Fruit fly (Drosophila melanogaster) whole organism: ENCODE data around the gene Nepl3.

Experiments
- CG8478 ChIP-seq: fragments of >200 bp; optimal IDR thresholded peaks from 2 replicates; lab custom pipeline; 2018; ENCODE audit warnings: inconsistent platforms
- Dll ChIP-seq: fragments of >200 bp; optimal IDR thresholded peaks from 2 replicates; lab custom pipeline; 2017
- EcR ChIP-seq, 2 experiments: fragments of >200 bp; optimal IDR thresholded peaks; 2 replicates each; lab custom pipeline; 2017; ENCODE audit warnings: missing biosample characterization in 2 of 2, missing genetic modification characterization in 2 of 2, missing genetic modification reagents in 2 of 2
- pan ChIP-seq: fragments of >200 bp; optimal IDR thresholded peaks from 2 replicates; lab custom pipeline; 2017
- psq ChIP-seq: fragments of >200 bp; optimal IDR thresholded peaks from 2 replicates; lab custom pipeline; 2017
- usp ChIP-seq: fragments of >200 bp; optimal IDR thresholded peaks from 2 replicates; lab custom pipeline; 2017; ENCODE audit warnings: missing biosample characterization, missing genetic modification characterization, mixed read lengths

The Nepl3 gene

dm6 chr2L:5089642-5090041, 31.6 kb upstream of the Nepl3 start:
- no peak for TF ChIP-seq EcR (GFP tag; optimal IDR thresholded peaks at IDR 0.05; lab: Kevin White, UChicago)
- TF ChIP-seq pan = no peak
- no peak for TF ChIP-seq psq (lab: Kevin White, UChicago)
- no peak for TF ChIP-seq usp (GFP tag; lab: Kevin White, UChicago)
- TF ChIP-seq CG8478 (lab: Kevin White, UChicago) = no peak
- no peak for TF ChIP-seq Dll

- TF ChIP-seq CG8478 (lab: Kevin White, UChicago) (no peak), EcR (GFP tag; optimal IDR thresholded peaks at IDR 0.05; lab: Kevin White, UChicago) (no peak), pan (no peak), psq (lab: Kevin White, UChicago) (no peak), usp (GFP tag; lab: Kevin White, UChicago) (no peak), Dll (no peak)
Measured at dm6 chr2L:5088649-5089270, 30.7 kb upstream of the Nepl3 start.

- no peak for TF ChIP-seq Dll
- TF ChIP-seq usp (GFP tag; lab: Kevin White, UChicago) = no peak
Measured at dm6 chr2L:5086905-5087522, 29.0 kb upstream of the Nepl3 start.

- no peak for TF ChIP-seq pan
Measured at dm6 chr2L:5085561-5085960, 27.5 kb upstream of the Nepl3 start.

- TF ChIP-seq EcR (GFP tag; optimal IDR thresholded peaks at IDR 0.05; lab: Kevin White, UChicago) (peak in 1 of 2 experiments; percentile 18), psq (lab: Kevin White, UChicago) (no peak)
Measured at dm6 chr2L:5084586-5085257, 26.7 kb upstream of the Nepl3 start.

dm6 chr2L:5080225-5080867, 22.3 kb upstream of the Nepl3 start:
- TF ChIP-seq psq (lab: Kevin White, UChicago) (no peak), Dll (no peak), CG8478 (lab: Kevin White, UChicago) (no peak), EcR (GFP tag; optimal IDR thresholded peaks at IDR 0.05; lab: Kevin White, UChicago) (no peak), pan (no peak), usp (GFP tag; lab: Kevin White, UChicago) (no peak)

- TF ChIP-seq CG8478 (lab: Kevin White, UChicago) = no peak
- no peak for TF ChIP-seq pan
- TF ChIP-seq usp (GFP tag; lab: Kevin White, UChicago) = no peak
- TF ChIP-seq EcR (GFP tag; optimal IDR thresholded peaks at IDR 0.05; lab: Kevin White, UChicago) = no peak
- TF ChIP-seq psq (lab: Kevin White, UChicago) = no peak
- TF ChIP-seq Dll = no peak
Measured at dm6 chr2L:5079200-5079599, 21.2 kb upstream of the Nepl3 start.

dm6 chr2L:5072357-5072756, 14.3 kb upstream of the Nepl3 start:
- TF ChIP-seq usp (GFP tag; lab: Kevin White, UChicago) (no peak), EcR (GFP tag; optimal IDR thresholded peaks at IDR 0.05; lab: Kevin White, UChicago) (no peak), CG8478 (lab: Kevin White, UChicago) (no peak), pan (no peak), Dll (no peak), psq (lab: Kevin White, UChicago) (no peak)

- TF ChIP-seq EcR (GFP tag; optimal IDR thresholded peaks at IDR 0.05; lab: Kevin White, UChicago) = no peak
- no peak for TF ChIP-seq psq (lab: Kevin White, UChicago)
- TF ChIP-seq pan = no peak
- TF ChIP-seq CG8478 (lab: Kevin White, UChicago) = no peak
- no peak for TF ChIP-seq Dll
- no peak for TF ChIP-seq usp (GFP tag; lab: Kevin White, UChicago)
Measured at dm6 chr2L:5070797-5071579, 12.9 kb upstream of the Nepl3 start, which contains the start of gene RpL37A. Gene RpL37A (plus strand): TSS chr2L:5070957.

dm6 chr2L:5063936-5064335, 5.9 kb upstream of the Nepl3 start:
- TF ChIP-seq EcR (GFP tag; optimal IDR thresholded peaks at IDR 0.05; lab: Kevin White, UChicago) (no peak), usp (GFP tag; lab: Kevin White, UChicago) (no peak), CG8478 (lab: Kevin White, UChicago) (no peak), pan (no peak), psq (lab: Kevin White, UChicago) (no peak), Dll (no peak)

- TF ChIP-seq EcR (GFP tag; optimal IDR thresholded peaks at IDR 0.05; lab: Kevin White, UChicago) (no peak), CG8478 (lab: Kevin White, UChicago) (no peak), usp (GFP tag; lab: Kevin White, UChicago) (no peak), pan (no peak), Dll (no peak), psq (lab: Kevin White, UChicago) (no peak)
Measured at dm6 chr2L:5062799-5063404, 4.9 kb upstream of the Nepl3 start.
